Fruit fly (Drosophila melanogaster): Measurements from ENCODE around the gene CG7781.
A peak's percentile ranks its signal among the peaks of the same experiment; 100 is the strongest.

CG7781 gene

DNA sequence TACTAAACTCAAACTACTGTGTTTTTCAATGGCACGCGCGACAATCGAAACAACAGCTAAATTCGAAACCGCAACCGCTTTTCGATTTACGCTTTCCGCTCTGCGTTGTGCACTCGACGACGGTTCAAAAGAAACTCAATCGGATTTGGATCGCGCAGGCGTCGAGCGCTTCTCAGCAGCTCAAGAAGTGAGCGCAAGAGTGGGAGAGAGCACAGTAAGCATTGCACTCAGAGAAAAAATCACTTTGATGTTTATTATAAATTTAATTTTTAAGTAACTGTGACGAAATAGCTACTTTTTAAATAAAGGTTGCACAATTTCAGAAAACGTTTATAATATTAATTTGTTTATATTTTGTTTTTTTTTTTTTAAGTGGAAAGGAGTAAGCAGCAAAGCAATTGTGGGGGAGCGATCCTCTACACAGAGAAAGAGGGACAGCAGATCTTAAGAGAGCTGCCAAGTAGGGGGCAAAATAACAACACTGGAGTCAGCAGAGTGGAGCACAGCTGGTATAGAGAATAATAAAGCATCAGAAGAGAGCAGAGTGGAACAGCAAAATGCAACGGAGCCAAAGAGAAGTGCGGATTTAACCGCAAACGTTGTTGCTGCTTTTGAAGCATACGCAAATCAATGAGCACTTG, 47.5 kb downstream of the CG7781 start (continued):
- peak; percentile 99 for TF ChIP-seq CG10631 (GFP tag; optimal IDR thresholded peaks at IDR 0.05)
- peak; percentile 98 for TF ChIP-seq spab (GFP tag; optimal IDR thresholded peaks at IDR 0.05)
- TF ChIP-seq CG31627 (GFP tag; optimal IDR thresholded peaks at IDR 0.05), result peak; percentile 96
- TF ChIP-seq CG11294 (GFP tag; IDR thresholded peaks at IDR 0.05), result peak; percentile 99
- TF ChIP-seq dac (GFP tag; optimal IDR thresholded peaks at IDR 0.05), result peak; percentile 93
- peak; percentile 98 for TF ChIP-seq Eip75B (GFP tag; optimal IDR thresholded peaks at IDR 0.05)
- TF ChIP-seq acj6 (GFP tag; optimal IDR thresholded peaks at IDR 0.05), result peak; percentile 99
- TF ChIP-seq Hr39 (GFP tag; optimal IDR thresholded peaks at IDR 0.05), result peak; percentile 93
- TF ChIP-seq esn (GFP tag; optimal IDR thresholded peaks at IDR 0.05), result peak; percentile 99
- TF ChIP-seq lz (GFP tag; optimal IDR thresholded peaks at IDR 0.05), result peak; percentile 98
- TF ChIP-seq Gug (GFP tag; IDR thresholded peaks at IDR 0.05), result peak; percentile 99
- peak; percentile 97 for TF ChIP-seq CG6854 (GFP tag; optimal IDR thresholded peaks at IDR 0.05)
- peak; percentile 99 for TF ChIP-seq CG6792 (GFP tag; optimal IDR thresholded peaks at IDR 0.05)
- peak; percentile 100 for TF ChIP-seq CG8119 (GFP tag; IDR thresholded peaks at IDR 0.05)
- peak; percentile 95 for TF ChIP-seq Sox15 (GFP tag; optimal IDR thresholded peaks at IDR 0.05)
- peak; percentile 97 for TF ChIP-seq CG6808 (GFP tag; optimal IDR thresholded peaks at IDR 0.05)
- TF ChIP-seq OdsH (GFP tag; optimal IDR thresholded peaks at IDR 0.05), result peak; percentile 99
- peak; percentile 98 for TF ChIP-seq vri (GFP tag; optimal IDR thresholded peaks at IDR 0.05)
- TF ChIP-seq Lpt (GFP tag; optimal IDR thresholded peaks at IDR 0.05), result peak; percentile 99
- peak; percentile 96 for TF ChIP-seq fd59A (GFP tag; optimal IDR thresholded peaks at IDR 0.05)
- peak; percentile 97 for TF ChIP-seq CG8319 (GFP tag; optimal IDR thresholded peaks at IDR 0.05)
- peak; percentile 97 to 98 for TF ChIP-seq ss (GFP tag; optimal IDR thresholded peaks at IDR 0.05)
- peak; percentile 97 for TF ChIP-seq Ets96B (tag; optimal IDR thresholded peaks at IDR 0.05)
- peak; percentile 65 for TF ChIP-seq fkh (GFP tag; optimal IDR thresholded peaks at IDR 0.05)
- peak; percentile 99 for TF ChIP-seq Sox102F (GFP tag; optimal IDR thresholded peaks at IDR 0.05)
- peak; percentile 94 for TF ChIP-seq CG1621 (tag; optimal IDR thresholded peaks at IDR 0.05)
- TF ChIP-seq CG3032 (tag; optimal IDR thresholded peaks at IDR 0.05), result peak; percentile 95
- TF ChIP-seq CG9139 (GFP tag; optimal IDR thresholded peaks at IDR 0.05), result peak; percentile 98
- TF ChIP-seq Blimp-1 (GFP tag; optimal IDR thresholded peaks at IDR 0.05), result peak; percentile 93
- peak; percentile 99 for TF ChIP-seq Met (GFP tag; optimal IDR thresholded peaks at IDR 0.05)

dm6 chr2L:8276880-8277279, 48.3 kb downstream of the CG7781 start:
- TF ChIP-seq Hr4 (GFP tag; optimal IDR thresholded peaks at IDR 0.05) (no peak), Sox14 (GFP tag; optimal IDR thresholded peaks at IDR 0.05) (no peak)

dm6 chr2L:8276287-8276686, 48.9 kb downstream of the CG7781 start:
- TF ChIP-seq Smox (GFP tag; optimal IDR thresholded peaks at IDR 0.05) (no peak), CG6163 (GFP tag; IDR thresholded peaks at IDR 0.05) (no peak), fkh (GFP tag; optimal IDR thresholded peaks at IDR 0.05) (peak; percentile 82), CG10631 (GFP tag; optimal IDR thresholded peaks at IDR 0.05) (no peak)

dm6 chr2L:8274958-8275584, 50.1 kb downstream of the CG7781 start:
- TF ChIP-seq Eip93F (GFP tag; optimal IDR thresholded peaks at IDR 0.05) (no peak), topi (GFP tag; optimal IDR thresholded peaks at IDR 0.05) (peak; percentile 31), CG3032 (tag; optimal IDR thresholded peaks at IDR 0.05) (peak; percentile 72), Smox (GFP tag; optimal IDR thresholded peaks at IDR 0.05) (peak; percentile 63), CG6792 (GFP tag; optimal IDR thresholded peaks at IDR 0.05) (peak; percentile 54), Gug (GFP tag; IDR thresholded peaks at IDR 0.05) (peak; percentile 52), fd59A (GFP tag; optimal IDR thresholded peaks at IDR 0.05) (peak; percentile 30), CG6854 (GFP tag; optimal IDR thresholded peaks at IDR 0.05) (no peak), Sox14 (GFP tag; optimal IDR thresholded peaks at IDR 0.05) (peak; percentile 15), CG6276 (GFP tag; optimal IDR thresholded peaks at IDR 0.05) (peak; percentile 76), net (GFP tag; optimal IDR thresholded peaks at IDR 0.05) (peak; percentile 53), CG1621 (tag; optimal IDR thresholded peaks at IDR 0.05) (peak; percentile 55), Sox15 (GFP tag; optimal IDR thresholded peaks at IDR 0.05) (peak; percentile 33), svp (GFP tag) (peak; percentile 77), CG9139 (GFP tag; optimal IDR thresholded peaks at IDR 0.05) (peak; percentile 44), Sox102F (GFP tag; optimal IDR thresholded peaks at IDR 0.05) (peak; percentile 41), dsx (GFP tag; optimal IDR thresholded peaks at IDR 0.05; ENCODE audit: poor library complexity, severe bottlenecking) (peak; percentile 67), Hr38 (GFP tag; optimal IDR thresholded peaks at IDR 0.05) (no peak), Met (GFP tag; optimal IDR thresholded peaks at IDR 0.05) (peak; percentile 25), CG10669 (GFP tag; optimal IDR thresholded peaks at IDR 0.05) (peak; percentile 70), CG4318 (GFP tag; optimal IDR thresholded peaks at IDR 0.05) (peak; percentile 60)

Data from whole organism, prepupa.